Fruit fly (Drosophila melanogaster) whole organism, adult: ENCODE measurements around the gene ohgt.

Experiments used
- CG11617 ChIP-seq: fragments of 200-800 bp; sonication (Bioruptor generic); optimal IDR thresholded peaks from 2 replicates; lab custom pipeline; 2017; ENCODE audit warnings: mild to moderate bottlenecking, missing biosample characterization, missing genetic modification reagents, missing genetic modification characterization
- CG1620 ChIP-seq: fragments of 200-800 bp; sonication (Bioruptor generic); optimal IDR thresholded peaks from 2 replicates; lab custom pipeline; 2016; ENCODE audit warnings: missing biosample characterization, missing genetic modification characterization
- CG5204 ChIP-seq: fragments of 200-800 bp; sonication (Bioruptor generic); optimal IDR thresholded peaks from 2 replicates; lab custom pipeline; 2016; ENCODE audit warnings: missing biosample characterization, missing genetic modification characterization
- Hr96 ChIP-seq: fragments of 200-800 bp; sonication (Bioruptor generic); optimal IDR thresholded peaks from 2 replicates; lab custom pipeline; 2016; ENCODE audit warnings: missing biosample characterization, missing genetic modification characterization
- Mnt ChIP-seq: fragments of 200-800 bp; sonication (Bioruptor generic); optimal IDR thresholded peaks from 2 replicates; lab custom pipeline; 2016; ENCODE audit warnings: missing biosample characterization, mild to moderate bottlenecking, missing genetic modification characterization
- bab1 ChIP-seq: fragments of 200-800 bp; sonication (Bioruptor generic); optimal IDR thresholded peaks from 3 replicates; lab custom pipeline; 2019; ENCODE audit warnings: missing biosample characterization, mild to moderate bottlenecking, missing genetic modification characterization, moderate library complexity
- cnc ChIP-seq, 2 experiments: fragments of >200 bp; optimal IDR thresholded peaks; 2 replicates each; lab custom pipeline; 2017
- kay ChIP-seq: fragments of 200-800 bp; sonication (Bioruptor generic); peaks from one replicate; lab custom pipeline; 2016; ENCODE audit warnings: missing biosample characterization, missing genetic modification characterization, borderline replicate concordance
- ovo ChIP-seq: fragments of 200-800 bp; sonication (Bioruptor generic); optimal IDR thresholded peaks from 2 replicates; lab custom pipeline; 2016; ENCODE audit warnings: missing biosample characterization, missing genetic modification characterization
- pad ChIP-seq: fragments of 200-800 bp; sonication (Bioruptor generic); optimal IDR thresholded peaks from 3 replicates; lab custom pipeline; 2017; ENCODE audit warnings: missing biosample characterization, missing genetic modification characterization, mild to moderate bottlenecking, moderate library complexity, missing genetic modification reagents
- tj ChIP-seq: fragments of 200-800 bp; sonication (Bioruptor generic); optimal IDR thresholded peaks from 3 replicates; lab custom pipeline; 2017; ENCODE audit warnings: missing biosample characterization, mild to moderate bottlenecking, missing genetic modification characterization, moderate library complexity

DNA sequence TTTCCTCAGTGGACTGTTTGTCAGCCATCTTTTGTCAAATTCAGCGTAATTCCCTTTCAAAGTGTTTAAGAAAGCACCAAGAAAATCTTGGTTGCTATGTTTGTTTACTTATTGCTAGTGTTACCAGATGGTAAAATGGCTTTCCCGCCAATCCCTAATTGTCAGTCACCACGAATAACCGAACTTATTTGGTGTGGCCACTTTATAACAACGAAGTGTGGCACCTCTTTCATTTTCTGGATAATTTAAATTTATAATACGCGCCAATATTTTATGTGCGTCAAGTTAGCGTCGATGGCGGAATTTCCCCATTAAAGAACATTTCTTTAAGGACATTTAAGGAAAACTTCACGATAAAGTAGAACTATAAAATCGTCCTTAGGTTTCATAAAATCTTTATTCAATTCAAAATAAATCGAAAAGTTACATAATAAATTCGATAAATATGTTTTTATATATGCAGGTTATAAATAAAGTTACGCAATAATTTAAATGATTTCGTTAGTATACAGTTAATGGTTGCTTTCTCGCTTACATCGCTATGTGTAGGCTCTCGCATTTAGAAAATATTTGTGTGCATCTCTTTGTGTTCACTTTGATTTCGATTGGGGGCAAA lies 47.7 kb upstream of the ohgt start, which contains the start of gene CG5359:
- TF ChIP-seq CG5204 (GFP tag; lab: Kevin White, UChicago) (no peak), tj (GFP tag; lab: Kevin White, UChicago) (no peak), cnc (optimal IDR thresholded peaks at IDR 0.05; lab: Kevin White, UChicago) (no peak), bab1 (GFP tag; lab: Kevin White, UChicago) (peak; percentile 66), Hr96 (GFP tag; lab: Kevin White, UChicago) (no peak), pad (GFP tag; lab: Kevin White, UChicago) (no peak), kay (no peak), ovo (no peak), CG1620 (no peak), Mnt (GFP tag; lab: Kevin White, UChicago) (no peak), CG11617 (GFP tag; lab: Kevin White, UChicago) (no peak)
